Fruit fly (Drosophila melanogaster) whole organism, prepupa: ENCODE data around the gene CG43880.

Source experiments
- CG16779 ChIP-seq: fragments of 200-800 bp; sonication (Bioruptor generic); optimal IDR thresholded peaks from 3 replicates; lab custom pipeline; 2017; ENCODE audit warnings: missing biosample characterization, mild to moderate bottlenecking, missing genetic modification characterization
- CG6792 ChIP-seq: fragments of 200-800 bp; sonication (Bioruptor generic); optimal IDR thresholded peaks from 3 replicates; lab custom pipeline; 2016; ENCODE audit warnings: missing biosample characterization, missing genetic modification characterization
- CG8119 ChIP-seq: fragments of 200-800 bp; sonication (Bioruptor generic); IDR thresholded peaks from 3 replicates; pipeline ENCODE4 v1.3.6; 2022; ENCODE audit warnings: missing biosample characterization, missing genetic modification characterization
- Lpt ChIP-seq: fragments of 200-800 bp; sonication (Bioruptor generic); optimal IDR thresholded peaks from 3 replicates; lab custom pipeline; 2016; ENCODE audit warnings: missing biosample characterization, missing genetic modification characterization

DNA sequence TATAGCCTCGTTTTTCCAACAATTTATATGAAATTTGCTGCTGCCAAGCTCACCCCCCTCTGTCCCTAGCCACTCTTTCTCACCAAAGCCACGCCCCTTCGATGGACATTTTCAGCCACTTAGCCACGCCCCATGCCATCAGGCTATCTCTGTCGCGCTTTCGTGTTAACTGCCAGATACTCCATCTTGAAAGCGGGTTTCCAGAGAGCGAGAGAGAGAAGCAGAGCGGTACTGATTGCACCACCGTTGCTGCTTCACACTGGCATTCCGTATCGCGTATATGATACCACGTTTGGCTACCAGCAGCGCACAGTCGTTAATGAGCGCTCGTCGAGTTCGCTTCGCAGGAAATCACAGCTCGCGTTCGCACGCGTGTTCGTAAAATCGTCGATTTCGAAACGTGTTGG, 1.8 kb upstream of the CG43880 start, which contains the start of gene exex:
- TF ChIP-seq CG16779 (tag; lab: Kevin White, UChicago): no peak
- no peak for TF ChIP-seq Lpt
- TF ChIP-seq CG8119 (GFP tag; lab: Robert Waterston, UW): no peak
- no peak for TF ChIP-seq CG6792 (GFP tag; lab: Kevin White, UChicago)
